Worm (Caenorhabditis elegans) whole organism, L1 larva: ENCODE data around the gene R11F4.1.
"Not testable (repeated sequence)": the region's sequence is repeated elsewhere in the genome, so short reads cannot be mapped to it uniquely, and the experiment has no call there.

Source experiments
- F16B12.6 ChIP-seq: fragments of 150-350 bp; optimal IDR thresholded peaks from 2 replicates; lab custom pipeline; 2014; ENCODE audit warnings: missing biosample characterization, missing genetic modification characterization
- aly-2 ChIP-seq: fragments of 150-350 bp; optimal IDR thresholded peaks from 2 replicates; lab custom pipeline; 2014; ENCODE audit warnings: missing biosample characterization, missing genetic modification characterization
- ceh-82 ChIP-seq, 3 experiments: fragments of 150-350 bp in 1 of 3; sonication (generic microtip) in 2 of 3; optimal IDR thresholded peaks; 2 replicates each; lab custom pipeline; 2014 to 2017; ENCODE audit warnings: missing biosample characterization in 3 of 3, missing genetic modification characterization in 3 of 3
- ceh-88 ChIP-seq: fragments of 200-800 bp; sonication (Bioruptor generic); IDR thresholded peaks from 2 replicates; pipeline ENCODE4 v1.3.6; 2022; ENCODE audit warnings: missing genetic modification characterization, missing compliant biosample characterization
- ces-1 ChIP-seq: fragments of 150-350 bp; optimal IDR thresholded peaks from 2 replicates; lab custom pipeline; 2014; ENCODE audit warnings: missing biosample characterization, missing genetic modification reagents, missing genetic modification characterization
- egl-27 ChIP-seq, 2 experiments: fragments of 150-350 bp in 1 of 2; sonication (generic microtip); optimal IDR thresholded peaks; 3 replicates each; lab custom pipeline; 2017 to 2018; ENCODE audit warnings: missing biosample characterization in 2 of 2, missing genetic modification characterization in 2 of 2, missing genetic modification reagents in 2 of 2
- fkh-10 ChIP-seq: sonication (generic microtip); optimal IDR thresholded peaks from 2 replicates; lab custom pipeline; 2017; ENCODE audit warnings: missing biosample characterization, missing genetic modification reagents, missing genetic modification characterization
- fkh-4 ChIP-seq: sonication (generic microtip); optimal IDR thresholded peaks from 2 replicates; lab custom pipeline; 2016; ENCODE audit warnings: missing compliant biosample characterization, missing genetic modification characterization, borderline replicate concordance
- fkh-8 ChIP-seq: sonication (generic microtip); optimal IDR thresholded peaks from 2 replicates; lab custom pipeline; 2016; ENCODE audit warnings: mild to moderate bottlenecking, missing genetic modification characterization, missing compliant biosample characterization
- grh-1 ChIP-seq: fragments of 200-800 bp; sonication (Bioruptor generic); IDR thresholded peaks from 2 replicates; pipeline ENCODE4 v1.3.6; 2022; ENCODE audit warnings: missing genetic modification reagents, missing genetic modification characterization, missing compliant biosample characterization
- irx-1 ChIP-seq: sonication (generic microtip); optimal IDR thresholded peaks from 2 replicates; lab custom pipeline; 2016; ENCODE audit warnings: missing genetic modification characterization, missing compliant biosample characterization
- lin-13 ChIP-seq: fragments of 150-350 bp; optimal IDR thresholded peaks from 2 replicates; lab custom pipeline; 2014; ENCODE audit warnings: missing biosample characterization, missing genetic modification reagents, missing genetic modification characterization
- lin-14 ChIP-seq: fragments of 200-800 bp; sonication (Bioruptor generic); optimal IDR thresholded peaks from 2 replicates; lab custom pipeline; 2018; ENCODE audit warnings: mild to moderate bottlenecking, missing genetic modification characterization, moderate library complexity, missing compliant biosample characterization
- lin-15B ChIP-seq: fragments of 150-350 bp; sonication (generic microtip); optimal IDR thresholded peaks from 3 replicates; lab custom pipeline; 2014; ENCODE audit warnings: missing biosample characterization, missing genetic modification characterization
- lir-3 ChIP-seq: sonication (generic microtip); optimal IDR thresholded peaks from 2 replicates; lab custom pipeline; 2016; ENCODE audit warnings: mild to moderate bottlenecking, missing genetic modification characterization, moderate library complexity, missing compliant biosample characterization; ENCODE audit not compliant: poor library complexity
- nhr-237 ChIP-seq: fragments of 150-350 bp; optimal IDR thresholded peaks from 2 replicates; lab custom pipeline; 2014; ENCODE audit warnings: missing biosample characterization, missing genetic modification characterization
- nhr-47 ChIP-seq: sonication (generic microtip); optimal IDR thresholded peaks from 2 replicates; lab custom pipeline; 2016; ENCODE audit warnings: mild to moderate bottlenecking, missing genetic modification characterization, moderate library complexity, missing compliant biosample characterization
- nhr-71 ChIP-seq: sonication (generic microtip); optimal IDR thresholded peaks from 2 replicates; lab custom pipeline; 2016; ENCODE audit warnings: mild to moderate bottlenecking, missing genetic modification characterization, moderate library complexity, missing compliant biosample characterization
- nhr-77 ChIP-seq: fragments of 150-350 bp; optimal IDR thresholded peaks from 2 replicates; lab custom pipeline; 2014; ENCODE audit warnings: missing biosample characterization, missing genetic modification characterization
- nhr-84 ChIP-seq: sonication (generic microtip); optimal IDR thresholded peaks from 2 replicates; lab custom pipeline; 2017; ENCODE audit warnings: missing biosample characterization, missing genetic modification characterization
- nhr-85 ChIP-seq: sonication (generic microtip); peaks from one replicate; lab custom pipeline; 2016; ENCODE audit warnings: missing genetic modification characterization, inconsistent platforms, missing compliant biosample characterization
- pax-3 ChIP-seq: fragments of 200-800 bp; sonication (Bioruptor generic); optimal IDR thresholded peaks from 2 replicates; lab custom pipeline; 2018; ENCODE audit warnings: mild to moderate bottlenecking, missing genetic modification characterization, moderate library complexity, missing compliant biosample characterization
- snu-23 ChIP-seq: sonication (generic microtip); optimal IDR thresholded peaks from 2 replicates; lab custom pipeline; 2016; ENCODE audit warnings: missing genetic modification characterization, missing compliant biosample characterization
- sptf-1 ChIP-seq: fragments of 150-350 bp; optimal IDR thresholded peaks from 2 replicates; lab custom pipeline; 2014; ENCODE audit warnings: missing biosample characterization, missing genetic modification characterization
- tbx-2 ChIP-seq: sonication (generic microtip); optimal IDR thresholded peaks from 2 replicates; lab custom pipeline; 2016; ENCODE audit warnings: missing genetic modification characterization, missing compliant biosample characterization
- unc-130 ChIP-seq: fragments of 150-350 bp; optimal IDR thresholded peaks from 2 replicates; lab custom pipeline; 2017; ENCODE audit warnings: missing biosample characterization, missing genetic modification characterization, inconsistent platforms
- unc-86 ChIP-seq: sonication (generic microtip); optimal IDR thresholded peaks from 2 replicates; lab custom pipeline; 2016; ENCODE audit warnings: missing genetic modification characterization, missing compliant biosample characterization
- unc-98 ChIP-seq: fragments of 200-800 bp; sonication (Bioruptor generic); IDR thresholded peaks from 2 replicates; pipeline ENCODE4 v1.3.6; 2022; ENCODE audit warnings: missing genetic modification characterization, missing compliant biosample characterization

Gene R11F4.1

ce11 chrII:4129450-4129849, 37.7 kb downstream of the R11F4.1 start:
- no peak for TF ChIP-seq snu-23 (GFP tag; lab: Kevin White, UChicago)
- TF ChIP-seq F16B12.6, result no peak
- TF ChIP-seq ces-1, result no peak
- no peak for TF ChIP-seq sptf-1
- TF ChIP-seq lin-14 (GFP tag; lab: Kevin White, UChicago), result no peak
- no peak for TF ChIP-seq aly-2 (tag; lab: Kevin White, UChicago)
- TF ChIP-seq pax-3 (tag; lab: Kevin White, UChicago), result no peak
- no peak for TF ChIP-seq nhr-84 (tag; lab: Kevin White, UChicago)
- no peak for TF ChIP-seq ceh-88 (GFP tag; lab: Robert Waterston, UW)
- TF ChIP-seq nhr-77 (tag; lab: Kevin White, UChicago), result no peak
- TF ChIP-seq, all 84 proteins: peak for 0

DNA sequence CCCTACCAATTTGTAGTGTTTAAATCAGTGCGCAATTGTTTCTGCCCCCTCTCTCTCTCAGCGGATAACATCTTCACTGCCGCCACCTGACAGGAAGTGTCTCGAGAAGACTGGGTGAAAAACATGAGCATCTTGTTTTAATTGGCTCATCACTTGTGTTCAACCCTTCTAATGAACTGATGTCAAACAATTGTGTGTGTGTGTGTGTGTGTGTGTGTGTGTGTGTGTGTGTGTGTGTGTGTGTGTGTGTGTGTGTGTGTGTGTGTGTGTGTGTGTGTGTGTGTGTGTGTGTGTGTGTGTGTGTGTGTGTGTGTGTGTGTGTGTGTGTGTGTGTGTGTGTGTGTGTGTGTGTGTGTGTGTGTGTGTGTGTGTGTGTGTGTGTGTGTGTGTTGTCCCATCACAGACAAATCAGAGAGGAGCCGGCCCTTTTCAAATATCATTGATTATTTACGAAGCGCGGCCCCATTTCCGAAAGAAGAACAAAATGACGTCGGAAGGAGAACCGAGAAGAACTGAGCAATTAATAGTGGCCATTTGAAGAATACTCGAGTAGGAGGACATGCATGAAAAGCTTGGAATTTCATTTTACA, 38.4 kb downstream of the R11F4.1 start:
- TF ChIP-seq lin-14 (GFP tag; lab: Kevin White, UChicago) (peak; percentile 28), unc-86 (peak; percentile 29)

- TF ChIP-seq fkh-10 (GFP tag; lab: Kevin White, UChicago), result peak; percentile 98
- TF ChIP-seq irx-1 (tag; lab: Kevin White, UChicago), result peak; percentile 31
- TF ChIP-seq nhr-47 (tag; lab: Kevin White, UChicago), result peak; percentile 4
- no peak for TF ChIP-seq ceh-82 (tag; optimal IDR thresholded peaks at IDR 0.05; lab: Kevin White, UChicago)
- peak; percentile 9 for TF ChIP-seq nhr-71 (tag; lab: Kevin White, UChicago)
- TF ChIP-seq fkh-4 (tag; lab: Kevin White, UChicago), result no peak
- peak; percentile 74 for TF ChIP-seq lin-14 (GFP tag; lab: Kevin White, UChicago)
These were observed 41.6 kb downstream of the R11F4.1 start for ce11 chrII:4133332-4133731.

ce11 chrII:4134688-4135087, 43.0 kb downstream of the R11F4.1 start:
- peak; percentile 72 for TF ChIP-seq lin-14 (GFP tag; lab: Kevin White, UChicago)
- TF ChIP-seq nhr-47 (tag; lab: Kevin White, UChicago), result peak; percentile 16
- no peak for TF ChIP-seq unc-98 (GFP tag; lab: Robert Waterston, UW)
- TF ChIP-seq fkh-10 (GFP tag; lab: Kevin White, UChicago), result peak; percentile 32
- peak; percentile 60 for TF ChIP-seq unc-86
- TF ChIP-seq unc-130 (tag; lab: Kevin White, UChicago), result no peak
- peak; percentile 47 for TF ChIP-seq fkh-8
- no peak for TF ChIP-seq nhr-85 (tag; lab: Kevin White, UChicago)
- no peak for TF ChIP-seq egl-27 (tag; optimal IDR thresholded peaks at IDR 0.05; lab: Kevin White, UChicago)
- TF ChIP-seq lin-15B, result no peak
- TF ChIP-seq tbx-2 (tag; lab: Kevin White, UChicago), result peak; percentile 6
- no peak for TF ChIP-seq lin-13 (GFP tag; lab: Kevin White, UChicago)

ce11 chrII:4135259-4135658, 43.5 kb downstream of the R11F4.1 start, which contains the start of gene ast-1:
Gene ast-1 (minus strand): TSS chrII:4135359.
- TF ChIP-seq nhr-237 (tag; lab: Kevin White, UChicago); lir-3 (tag; lab: Kevin White, UChicago); grh-1 (GFP tag; lab: Robert Waterston, UW): not testable (repeated sequence)
